Worm (Caenorhabditis elegans): ENCODE data around the gene fndc-1.

Gene fndc-1

ce11 chrII:11237099-11237498, at the start of gene fndc-1:
fndc-1 (minus strand) TSS chrII:11237325.
- TF ChIP-seq dox-1 (GFP tag; IDR thresholded peaks at IDR 0.05) = no peak
- peak; percentile 62 for TF ChIP-seq hsf-1 (GFP tag; IDR thresholded peaks at IDR 0.05)
- TF ChIP-seq tbp1 (GFP tag; optimal IDR thresholded peaks at IDR 0.05) = peak; percentile 5
- TF ChIP-seq egl-44 (GFP tag; IDR thresholded peaks at IDR 0.05) = no peak
- TF ChIP-seq F23B12.7 (tag; optimal IDR thresholded peaks at IDR 0.05; ENCODE audit: insufficient read depth) = no peak
- no peak for TF ChIP-seq ama-1 (optimal IDR thresholded peaks at IDR 0.05)
- peak in 1 of 2 experiments; percentile 6 for TF ChIP-seq ama-1 (GFP tag; optimal IDR thresholded peaks at IDR 0.05)
- TF ChIP-seq xnd-1 (tag; optimal IDR thresholded peaks at IDR 0.05) = peak; percentile 13
- TF ChIP-seq Y67H2A.10 (GFP tag; conservative IDR thresholded peaks at IDR 0.05) = no peak
- 0 out of 2 replicates have a peak, but pooled peaks have one; percentile 24 for TF ChIP-seq nfya-2 (GFP tag; IDR thresholded peaks at IDR 0.05)
- TF ChIP-seq B0336.3 (GFP tag; IDR thresholded peaks at IDR 0.05) = peak; percentile 53; the same call in 1 of the 2 replicates
- TF ChIP-seq mcd-1 (GFP tag; IDR thresholded peaks at IDR 0.05) = peak; percentile 37; the same call in 1 of the 2 replicates
- TF ChIP-seq akir-1 (GFP tag; optimal IDR thresholded peaks at IDR 0.05) = no peak
- TF ChIP-seq egrh-3 (GFP tag; IDR thresholded peaks at IDR 0.05) = no peak
- no peak for TF ChIP-seq Y56A3A.18 (GFP tag; IDR thresholded peaks at IDR 0.05)
- peak; percentile 30 for TF ChIP-seq snpc-1.3 (tag; optimal IDR thresholded peaks at IDR 0.05; ENCODE audit: insufficient read depth)
- peak; percentile 35 for TF ChIP-seq F10E7.11 (tag; optimal IDR thresholded peaks at IDR 0.05)
- peak; percentile 44 for TF ChIP-seq lin-54 (GFP tag; optimal IDR thresholded peaks at IDR 0.05)
- TF ChIP-seq hlh-26 (GFP tag; conservative IDR thresholded peaks at IDR 0.05) = no peak
- TF ChIP-seq nhr-80 (tag; optimal IDR thresholded peaks at IDR 0.05) = no peak
- no peak for TF ChIP-seq mxl-1 (tag; optimal IDR thresholded peaks at IDR 0.05)
- no peak for TF ChIP-seq cebp-2 (GFP tag; IDR thresholded peaks at IDR 0.05)
- peak; percentile 14; the same call in 1 of the 2 replicates for TF ChIP-seq madf-8 (GFP tag; conservative IDR thresholded peaks at IDR 0.05)
- TF ChIP-seq madf-3 (GFP tag; IDR thresholded peaks at IDR 0.05) = peak; percentile 57
- TF ChIP-seq Y95B8A.8 (GFP tag; IDR thresholded peaks at IDR 0.05) = peak; percentile 42; the same call in 1 of the 2 replicates
- TF ChIP-seq sea-2 (GFP tag; IDR thresholded peaks at IDR 0.05) = no peak
- TF ChIP-seq hmg-1.2 (GFP tag; IDR thresholded peaks at IDR 0.05) = peak; percentile 8; the same call in 1 of the 2 replicates
- TF ChIP-seq snpc-1.1 (tag; optimal IDR thresholded peaks at IDR 0.05; ENCODE audit: insufficient read depth) = no peak
- peak; percentile 70 for TF ChIP-seq Y53G8AR.9 (GFP tag; conservative IDR thresholded peaks at IDR 0.05)
- no peak for TF ChIP-seq hlh-12 (tag; optimal IDR thresholded peaks at IDR 0.05)
- TF ChIP-seq F57C9.4 (tag; optimal IDR thresholded peaks at IDR 0.05) = no peak
- TF ChIP-seq lag-1 (GFP tag; IDR thresholded peaks at IDR 0.05) = peak; percentile 9; the same call in 1 of the 2 replicates
- 0 out of 2 replicates have a peak, but pooled peaks have one; percentile 34 for TF ChIP-seq attf-6 (GFP tag; IDR thresholded peaks at IDR 0.05)
- no peak for TF ChIP-seq lir-1 (GFP tag; conservative IDR thresholded peaks at IDR 0.05)
- TF ChIP-seq madf-6 (GFP tag; IDR thresholded peaks at IDR 0.05) = peak; percentile 65; the same call in 1 of the 2 replicates
- peak; percentile 22; the same call in 1 of the 2 replicates for TF ChIP-seq lin-26 (GFP tag; IDR thresholded peaks at IDR 0.05)
- TF ChIP-seq C17E4.6 (GFP tag; IDR thresholded peaks at IDR 0.05) = 0 out of 2 replicates have a peak, but pooled peaks have one; percentile 25
- no peak for TF ChIP-seq cebp-1 (GFP tag; IDR thresholded peaks at IDR 0.05)
- TF ChIP-seq cebp-1 (tag; optimal IDR thresholded peaks at IDR 0.05) = peak; percentile 33
- no peak for TF ChIP-seq nhr-179 (tag; optimal IDR thresholded peaks at IDR 0.05)
- no peak for TF ChIP-seq dpl-1 (GFP tag; optimal IDR thresholded peaks at IDR 0.05)
- no peak for TF ChIP-seq ztf-3 (GFP tag; optimal IDR thresholded peaks at IDR 0.05)
- TF ChIP-seq pbrm-1 (GFP tag; IDR thresholded peaks at IDR 0.05) = no peak
- TF ChIP-seq gei-17 (GFP tag; optimal IDR thresholded peaks at IDR 0.05) = no peak
- TF ChIP-seq ekl-4 (GFP tag; IDR thresholded peaks at IDR 0.05) = 0 out of 2 replicates have a peak, but pooled peaks have one; percentile 12
- TF ChIP-seq atf-7 (tag; optimal IDR thresholded peaks at IDR 0.05) = peak; percentile 23
